Fruit fly (Drosophila melanogaster) whole organism, embryonic: ENCODE data around the gene PK1-R.
A peak's percentile ranks its signal among the peaks of the same experiment; 100 is the strongest.

Experiments
- CG13296 ChIP-seq: fragments of 200-800 bp; sonication (Bioruptor generic); optimal IDR thresholded peaks from 3 replicates; lab custom pipeline; 2018; ENCODE audit warnings: missing biosample characterization, mild to moderate bottlenecking, missing genetic modification characterization
- CG9876 ChIP-seq: fragments of 200-800 bp; sonication (Bioruptor generic); optimal IDR thresholded peaks from 2 replicates; lab custom pipeline; 2016; ENCODE audit warnings: missing biosample characterization, missing genetic modification characterization
- NFAT ChIP-seq: fragments of 200-800 bp; sonication (Bioruptor generic); IDR thresholded peaks from 2 replicates; pipeline ENCODE4 v1.3.6; 2022; ENCODE audit warnings: missing biosample characterization, missing genetic modification characterization
- ap ChIP-seq: fragments of 200-800 bp; sonication (Bioruptor generic); IDR thresholded peaks from 2 replicates; pipeline ENCODE4 v1.3.6; 2022; ENCODE audit warnings: missing biosample characterization, missing genetic modification characterization
- bigmax ChIP-seq: fragments of 200-800 bp; sonication (Bioruptor generic); optimal IDR thresholded peaks from 2 replicates; lab custom pipeline; 2018; ENCODE audit warnings: missing biosample characterization, mild to moderate bottlenecking, missing genetic modification characterization
- disco-r ChIP-seq: fragments of 200-800 bp; sonication (Bioruptor generic); optimal IDR thresholded peaks from 2 replicates; lab custom pipeline; 2016; ENCODE audit warnings: missing biosample characterization, missing genetic modification characterization
- lola ChIP-seq, 3 experiments: fragments of >200 bp in 2 of 3; fragments of 200-800 bp in 1 of 3; sonication (Bioruptor generic) in 1 of 3; optimal IDR thresholded peaks; 2 replicates each; lab custom pipeline; 2017 to 2019; ENCODE audit warnings: missing biosample characterization in 3 of 3, missing genetic modification characterization in 3 of 3, mild to moderate bottlenecking in 1 of 3, moderate library complexity in 1 of 3

DNA sequence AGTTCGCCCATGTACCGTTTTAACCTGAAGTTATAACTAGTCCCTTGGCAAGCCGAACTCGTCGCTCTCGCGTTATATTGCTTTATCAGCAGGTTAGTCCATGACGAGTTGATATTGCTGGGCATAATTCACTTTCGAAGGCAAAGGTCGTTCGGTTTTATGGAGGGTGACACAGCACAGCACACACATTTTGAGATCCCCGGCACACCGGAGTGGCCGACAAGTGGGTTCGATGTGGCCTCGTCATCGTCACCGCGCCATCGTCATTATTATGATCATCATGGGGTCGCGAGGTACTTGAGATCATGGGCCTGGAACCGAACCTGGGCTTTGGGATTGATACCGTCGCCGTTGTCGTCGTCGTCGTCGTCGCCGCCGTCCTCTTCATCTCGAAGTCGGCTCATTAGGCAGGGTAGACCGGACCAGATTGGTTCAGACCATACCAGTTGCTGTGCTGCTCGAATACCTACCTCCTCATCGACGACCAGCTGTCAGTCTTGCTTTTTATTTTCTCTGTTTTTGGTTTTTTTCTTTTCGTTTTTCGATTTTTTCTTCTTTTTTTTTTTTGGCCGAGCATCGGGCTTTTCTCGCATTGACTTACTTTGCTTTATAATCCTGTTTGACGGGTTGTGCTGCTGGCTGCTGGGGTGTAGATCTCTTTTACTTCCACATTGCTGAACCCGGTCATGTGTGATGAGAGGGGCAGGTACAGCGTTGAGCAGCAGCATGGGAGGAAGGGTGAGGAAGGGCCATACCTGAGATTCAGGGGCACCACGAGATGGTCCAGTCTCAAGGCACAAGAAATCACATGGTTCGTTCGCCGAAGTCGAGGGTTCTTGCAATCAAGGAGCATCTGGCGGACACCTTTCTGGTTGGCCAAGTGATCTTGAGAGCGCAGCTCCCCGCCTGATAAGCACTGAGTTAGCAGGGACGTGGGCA lies 41.6 kb downstream of the PK1-R start:
- TF ChIP-seq ap = no peak
- TF ChIP-seq CG13296 (GFP tag; lab: Kevin White, UChicago) = no peak
- TF ChIP-seq CG9876 (GFP tag; lab: Kevin White, UChicago) = no peak
- TF ChIP-seq bigmax (GFP tag; lab: Kevin White, UChicago) = no peak
- TF ChIP-seq NFAT (GFP tag; lab: Robert Waterston, UW) = 0 out of 2 replicates have a peak, but pooled peaks have one; percentile 10
- no peak for TF ChIP-seq lola (GFP tag; optimal IDR thresholded peaks at IDR 0.05; lab: Kevin White, UChicago)
- TF ChIP-seq disco-r = no peak
